Worm (Caenorhabditis elegans): Measurements from ENCODE around the gene zipt-7.2.

The zipt-7.2 gene

DNA sequence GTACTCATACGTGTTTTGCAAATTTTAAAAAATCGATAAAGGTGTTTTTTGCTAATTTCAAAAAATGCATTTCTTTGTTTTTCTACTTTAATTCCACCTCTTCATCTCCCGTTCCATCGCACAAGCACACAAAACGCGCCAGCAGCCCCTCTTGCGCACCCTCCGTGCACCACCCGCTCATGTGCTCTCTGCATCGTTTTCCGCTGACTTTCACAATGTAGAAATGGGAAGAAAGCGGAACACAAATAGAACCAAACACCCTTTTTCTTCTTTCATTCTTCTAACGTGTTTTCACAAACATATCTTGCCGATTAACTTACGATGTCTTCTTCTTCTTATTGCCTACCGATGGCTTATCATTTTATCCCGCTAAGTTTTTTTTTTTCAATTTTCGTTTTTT is 14.9 kb downstream of the zipt-7.2 start:
- TF ChIP-seq chd-7 (tag; optimal IDR thresholded peaks at IDR 0.05), result peak; percentile 58
- TF ChIP-seq F22D6.2 (tag; optimal IDR thresholded peaks at IDR 0.05), result peak; percentile 35
- peak; percentile 91 for TF ChIP-seq dox-1 (GFP tag; IDR thresholded peaks at IDR 0.05)
- TF ChIP-seq hmg-20 (GFP tag; IDR thresholded peaks at IDR 0.05), result no peak
- peak; percentile 50 to 59 for TF ChIP-seq let-607 (tag; optimal IDR thresholded peaks at IDR 0.05)
- no peak for TF ChIP-seq athp-1 (tag; optimal IDR thresholded peaks at IDR 0.05)
- TF ChIP-seq lin-26 (GFP tag; IDR thresholded peaks at IDR 0.05), result peak; percentile 58; the same call in 1 of the 2 replicates
- TF ChIP-seq mes-4 (tag; optimal IDR thresholded peaks at IDR 0.05), result no peak
- peak; percentile 49; the same call in 1 of the 2 replicates for TF ChIP-seq lir-1 (GFP tag; conservative IDR thresholded peaks at IDR 0.05)
- 0 out of 2 replicates have a peak, but pooled peaks have one; percentile 21 for TF ChIP-seq madf-6 (GFP tag; IDR thresholded peaks at IDR 0.05)
- TF ChIP-seq nhr-80 (tag; optimal IDR thresholded peaks at IDR 0.05), result peak; percentile 89
- TF ChIP-seq ZK185.1 (tag; optimal IDR thresholded peaks at IDR 0.05; ENCODE audit: poor library complexity, severe bottlenecking), result peak; percentile 49
- TF ChIP-seq unc-130 (GFP tag; optimal IDR thresholded peaks at IDR 0.05), result no peak
- peak; percentile 78 for TF ChIP-seq Y53G8AR.9 (GFP tag; conservative IDR thresholded peaks at IDR 0.05)
- TF ChIP-seq B0261.1 (tag; optimal IDR thresholded peaks at IDR 0.05), result no peak
- TF ChIP-seq ceh-27 (GFP tag; optimal IDR thresholded peaks at IDR 0.05), result peak; percentile 59
- TF ChIP-seq ceh-40 (GFP tag; IDR thresholded peaks at IDR 0.05), result 0 out of 2 replicates have a peak, but pooled peaks have one; percentile 17
- no peak for TF ChIP-seq xnd-1 (tag; optimal IDR thresholded peaks at IDR 0.05)
- TF ChIP-seq cebp-1 (GFP tag; IDR thresholded peaks at IDR 0.05), result peak; percentile 72; the same call in 1 of the 2 replicates
- TF ChIP-seq cebp-1 (tag; optimal IDR thresholded peaks at IDR 0.05), result peak; percentile 91
- TF ChIP-seq tlf-1 (GFP tag; optimal IDR thresholded peaks at IDR 0.05), result peak; percentile 61
- TF ChIP-seq akir-1 (GFP tag; optimal IDR thresholded peaks at IDR 0.05), result no peak
- TF ChIP-seq gei-17 (GFP tag; optimal IDR thresholded peaks at IDR 0.05), result peak; percentile 1
- TF ChIP-seq nhr-27 (tag; optimal IDR thresholded peaks at IDR 0.05), result no peak
- TF ChIP-seq madf-10 (tag; optimal IDR thresholded peaks at IDR 0.05), result peak; percentile 63
- TF ChIP-seq pha-4 (tag; optimal IDR thresholded peaks at IDR 0.05), result peak; percentile 55
- peak; percentile 32 for TF ChIP-seq nhr-90 (tag; optimal IDR thresholded peaks at IDR 0.05)
- no peak for TF ChIP-seq rpc-1 (optimal IDR thresholded peaks at IDR 0.05)
- no peak for TF ChIP-seq rpc-1 (tag; optimal IDR thresholded peaks at IDR 0.05)
- no peak for TF ChIP-seq nfya-1 (tag; optimal IDR thresholded peaks at IDR 0.05; ENCODE audit: borderline replicate concordance, insufficient read depth)
- TF ChIP-seq K11D2.4 (GFP tag; IDR thresholded peaks at IDR 0.05), result peak; percentile 85
- peak; percentile 44; the same call in 1 of the 2 replicates for TF ChIP-seq hmg-1.2 (GFP tag; IDR thresholded peaks at IDR 0.05)
- TF ChIP-seq sptf-2 (GFP tag; optimal IDR thresholded peaks at IDR 0.05), result peak; percentile 22
- TF ChIP-seq attf-3 (GFP tag; conservative IDR thresholded peaks at IDR 0.05), result 0 out of 2 replicates have a peak, but pooled peaks have one; percentile 31
- TF ChIP-seq Y67H2A.10 (GFP tag; conservative IDR thresholded peaks at IDR 0.05), result 0 out of 2 replicates have a peak, but pooled peaks have one; percentile 13
- TF ChIP-seq K12H6.12 (tag; optimal IDR thresholded peaks at IDR 0.05), result peak; percentile 83
- TF ChIP-seq rcor-1 (GFP tag; IDR thresholded peaks at IDR 0.05), result peak; percentile 60
- no peak for TF ChIP-seq bed-1 (GFP tag; IDR thresholded peaks at IDR 0.05)
- TF ChIP-seq lin-54 (GFP tag; optimal IDR thresholded peaks at IDR 0.05), result peak; percentile 63
- TF ChIP-seq sdz-38 (tag; optimal IDR thresholded peaks at IDR 0.05), result no peak
- TF ChIP-seq somi-1 (GFP tag; optimal IDR thresholded peaks at IDR 0.05), result peak; percentile 61
- TF ChIP-seq B0336.3 (GFP tag; IDR thresholded peaks at IDR 0.05), result peak; percentile 49; the same call in 1 of the 2 replicates
- TF ChIP-seq unc-62 (GFP tag; optimal IDR thresholded peaks at IDR 0.05), result no peak
- TF ChIP-seq madf-3 (GFP tag; IDR thresholded peaks at IDR 0.05), result 0 out of 2 replicates have a peak, but pooled peaks have one; percentile 50
- no peak for TF ChIP-seq snpc-1.3 (tag; optimal IDR thresholded peaks at IDR 0.05; ENCODE audit: insufficient read depth)
- TF ChIP-seq tbp1 (GFP tag; optimal IDR thresholded peaks at IDR 0.05), result peak; percentile 58
- peak; percentile 87 for TF ChIP-seq lin-40 (tag; optimal IDR thresholded peaks at IDR 0.05)
- TF ChIP-seq atf-7 (tag; optimal IDR thresholded peaks at IDR 0.05), result peak; percentile 24
